Worm (Caenorhabditis elegans): ENCODE results near the gene F49H6.8.

F49H6.8 gene

DNA sequence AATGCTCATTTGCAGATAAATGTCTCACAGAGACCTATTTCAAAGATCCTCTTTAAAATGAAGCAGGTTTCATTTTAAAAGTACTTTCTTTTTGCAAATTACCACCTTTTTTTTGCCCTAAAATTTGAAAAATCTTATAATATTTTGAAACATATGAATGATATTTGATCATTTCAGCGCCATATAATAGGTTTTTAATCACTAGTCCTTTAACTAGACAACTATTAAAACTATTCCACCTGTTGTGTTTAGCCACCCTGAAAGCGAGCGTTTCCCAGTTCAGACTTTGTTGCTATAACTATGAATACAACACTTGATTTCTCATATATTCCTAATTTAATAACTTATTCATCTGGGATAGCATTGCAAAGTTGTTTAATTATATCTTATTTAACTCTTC is 30.7 kb downstream of the F49H6.8 start, which contains the start of gene srz-95:
srz-95 (plus strand) TSS at position 301 of the 400 bp plus-strand sequence.
- no peak for TF ChIP-seq sea-2 (GFP tag; optimal IDR thresholded peaks at IDR 0.05)
- no peak for TF ChIP-seq fos-1 (tag; optimal IDR thresholded peaks at IDR 0.05)
- no peak for TF ChIP-seq tbx-2 (tag; optimal IDR thresholded peaks at IDR 0.05)

ce11 chrV:16988614-16989013 is 33.8 kb downstream of the F49H6.8 start, which contains the start of gene Y102A5C.27:
Y102A5C.27 (minus strand) TSS chrV:16988714.
- TF ChIP-seq tbx-2 (tag; optimal IDR thresholded peaks at IDR 0.05), result no peak
- TF ChIP-seq fos-1 (tag; optimal IDR thresholded peaks at IDR 0.05), result no peak
- TF ChIP-seq unc-39 (tag; optimal IDR thresholded peaks at IDR 0.05), result no peak
- TF ChIP-seq nhr-25 (tag; optimal IDR thresholded peaks at IDR 0.05), result no peak
- no peak for TF ChIP-seq zag-1 (tag; optimal IDR thresholded peaks at IDR 0.05)
- no peak for TF ChIP-seq nfya-1 (tag; optimal IDR thresholded peaks at IDR 0.05; ENCODE audit: insufficient read depth)
- no peak for TF ChIP-seq elt-1 (tag; optimal IDR thresholded peaks at IDR 0.05)

DNA sequence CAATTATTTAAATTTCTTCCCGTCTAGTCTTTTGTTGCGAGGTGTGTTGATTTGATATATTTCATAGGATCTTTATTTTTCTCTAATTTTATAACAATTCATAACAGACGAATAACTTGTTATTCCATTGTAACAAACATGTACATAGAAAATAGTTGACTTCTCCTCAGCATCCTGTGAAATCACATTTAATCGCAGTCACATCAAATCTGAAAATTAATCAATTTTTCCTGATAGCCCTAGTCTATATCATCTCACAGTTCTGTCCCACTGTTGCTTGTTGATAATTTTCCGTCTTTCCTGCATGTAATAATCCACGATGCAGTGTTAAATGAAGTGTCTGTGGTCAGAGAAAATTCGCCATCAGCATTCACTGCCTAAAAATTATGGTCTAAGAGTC is 34.7 kb downstream of the F49H6.8 start:
- TF ChIP-seq ceh-82 (tag; optimal IDR thresholded peaks at IDR 0.05) (no peak), lin-39 (tag; optimal IDR thresholded peaks at IDR 0.05) (no peak), tbx-2 (tag; optimal IDR thresholded peaks at IDR 0.05) (no peak), nhr-43 (tag; optimal IDR thresholded peaks at IDR 0.05; ENCODE audit: poor library complexity, severe bottlenecking) (no peak), ztf-4 (tag; optimal IDR thresholded peaks at IDR 0.05) (no peak), unc-62 (GFP tag; optimal IDR thresholded peaks at IDR 0.05) (no peak), fkh-10 (GFP tag; optimal IDR thresholded peaks at IDR 0.05) (no peak)

- no peak for TF ChIP-seq eor-1 (tag; optimal IDR thresholded peaks at IDR 0.05)
- no peak for TF ChIP-seq elt-1 (tag; optimal IDR thresholded peaks at IDR 0.05)
- TF ChIP-seq nhr-12 (tag; optimal IDR thresholded peaks at IDR 0.05), result no peak
- no peak for TF ChIP-seq unc-62 (GFP tag; optimal IDR thresholded peaks at IDR 0.05)
- TF ChIP-seq nhr-28 (tag; optimal IDR thresholded peaks at IDR 0.05), result no peak
- no peak for TF ChIP-seq ceh-16 (tag; optimal IDR thresholded peaks at IDR 0.05)
- no peak for TF ChIP-seq ama-1 (optimal IDR thresholded peaks at IDR 0.05)
- no peak for TF ChIP-seq lin-15B (tag; optimal IDR thresholded peaks at IDR 0.05)
- TF ChIP-seq nhr-11 (tag; optimal IDR thresholded peaks at IDR 0.05), result no peak
- TF ChIP-seq nfya-1 (tag; optimal IDR thresholded peaks at IDR 0.05; ENCODE audit: insufficient read depth), result no peak
- no peak for TF ChIP-seq pqm-1 (tag; optimal IDR thresholded peaks at IDR 0.05)
- TF ChIP-seq nhr-43 (tag; optimal IDR thresholded peaks at IDR 0.05; ENCODE audit: poor library complexity, severe bottlenecking), result no peak
- no peak for TF ChIP-seq fkh-2 (tag; optimal IDR thresholded peaks at IDR 0.05)
- TF ChIP-seq nhr-67 (tag; optimal IDR thresholded peaks at IDR 0.05), result no peak
- TF ChIP-seq egl-27 (tag; optimal IDR thresholded peaks at IDR 0.05), result no peak
- no peak for TF ChIP-seq zag-1 (tag; optimal IDR thresholded peaks at IDR 0.05)
- TF ChIP-seq ceh-82 (tag; optimal IDR thresholded peaks at IDR 0.05), result no peak
- no peak for TF ChIP-seq ztf-11 (tag; optimal IDR thresholded peaks at IDR 0.05)
These were observed 35.4 kb downstream of the F49H6.8 start, which contains the start of gene Y102A5C.40 for ce11 chrV:16987035-16987434. Y102A5C.40 (minus strand) TSS chrV:16987135.

DNA sequence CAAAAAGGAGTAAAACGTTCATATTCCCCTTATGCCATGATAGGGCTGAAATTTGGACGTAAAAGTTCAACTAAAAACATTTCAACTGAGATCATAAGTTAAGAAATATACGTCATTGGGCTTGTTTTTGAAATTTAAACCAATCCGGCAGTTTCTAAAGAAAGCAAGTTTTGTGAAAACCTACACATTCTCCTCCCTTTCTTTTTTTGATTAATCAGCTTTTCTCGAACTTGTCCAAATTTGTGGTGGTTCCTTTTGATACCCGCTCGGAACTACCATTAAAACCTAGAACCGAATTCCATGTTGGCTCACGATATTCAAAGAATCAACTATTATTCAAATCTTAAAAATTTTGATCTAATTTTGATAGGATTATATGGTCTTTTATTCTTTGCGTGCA is 42.1 kb downstream of the F49H6.8 start, which contains the start of gene srz-54:
srz-54 (plus strand) TSS at position 301 of the 400 bp plus-strand sequence.
- TF ChIP-seq pha-4 (tag; optimal IDR thresholded peaks at IDR 0.05), result no peak

DNA sequence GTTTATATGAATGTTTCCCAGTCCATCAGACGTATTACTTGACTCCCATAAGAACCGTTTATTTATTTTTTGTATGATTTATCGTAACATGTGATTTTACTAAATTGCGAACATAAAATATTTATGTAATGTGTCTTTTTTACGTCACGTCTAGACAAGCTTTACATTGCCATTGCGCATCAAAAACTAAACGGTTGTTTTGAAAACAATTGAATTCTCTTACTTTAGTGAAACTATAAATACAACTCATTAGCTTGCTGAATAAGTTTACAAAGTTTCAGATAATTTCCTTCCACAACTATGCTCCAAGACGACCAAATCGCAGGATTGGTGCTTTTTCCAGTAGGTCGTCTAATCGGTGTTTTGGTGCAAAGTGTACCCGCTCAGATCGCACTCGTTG is 47.5 kb downstream of the F49H6.8 start, which contains the start of gene srx-54:
srx-54 (plus strand) TSS at position 301 of the 400 bp plus-strand sequence.
- TF ChIP-seq elt-3 (tag; optimal IDR thresholded peaks at IDR 0.05), result no peak
- no peak for TF ChIP-seq unc-39 (tag; optimal IDR thresholded peaks at IDR 0.05)
- no peak for TF ChIP-seq mdl-1 (tag; optimal IDR thresholded peaks at IDR 0.05)
- TF ChIP-seq R02D3.7 (tag; optimal IDR thresholded peaks at IDR 0.05), result no peak
- no peak for TF ChIP-seq pha-4 (tag; optimal IDR thresholded peaks at IDR 0.05)
- TF ChIP-seq aly-2 (tag; optimal IDR thresholded peaks at IDR 0.05), result no peak
- no peak for TF ChIP-seq jun-1 (tag; optimal IDR thresholded peaks at IDR 0.05)
- TF ChIP-seq zag-1 (tag; optimal IDR thresholded peaks at IDR 0.05), result no peak
- TF ChIP-seq mml-1 (tag; optimal IDR thresholded peaks at IDR 0.05), result no peak
- no peak for TF ChIP-seq hmg-11 (tag; optimal IDR thresholded peaks at IDR 0.05)
- TF ChIP-seq lin-15B (tag; optimal IDR thresholded peaks at IDR 0.05), result no peak
- no peak for TF ChIP-seq nhr-12 (tag; optimal IDR thresholded peaks at IDR 0.05)
- no peak for TF ChIP-seq ceh-9 (tag; optimal IDR thresholded peaks at IDR 0.05)
- TF ChIP-seq ama-1 (optimal IDR thresholded peaks at IDR 0.05), result no peak
